Worm (Caenorhabditis elegans): ENCODE results near the gene sru-44.
"Not testable (repeated sequence)": the region's sequence is repeated elsewhere in the genome, so short reads cannot be mapped to it uniquely, and the experiment has no call there.

Gene sru-44

DNA sequence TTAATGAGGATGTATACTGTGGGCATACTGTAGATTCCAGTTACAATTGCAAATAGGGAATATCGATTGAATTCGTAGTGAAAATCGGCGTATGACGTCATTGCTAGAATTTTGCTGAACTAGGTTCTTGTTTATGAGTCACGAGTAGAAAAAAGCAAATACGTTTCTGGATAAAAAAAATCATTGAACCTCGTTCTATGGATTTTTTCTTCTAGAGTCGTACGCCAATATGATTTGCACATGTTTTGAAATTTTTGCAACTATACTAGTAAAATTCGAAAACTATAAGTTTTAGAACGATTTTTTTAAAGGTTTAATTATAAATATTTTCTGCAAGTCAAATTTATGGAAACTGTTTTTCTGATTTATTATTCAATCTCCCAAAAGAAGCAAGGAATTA lies at the start of gene sru-44:
Gene sru-44 (minus strand): TSS at position 101 of the 400 bp plus-strand sequence.
- no peak for TF ChIP-seq nhr-25 (tag; optimal IDR thresholded peaks at IDR 0.05)

DNA sequence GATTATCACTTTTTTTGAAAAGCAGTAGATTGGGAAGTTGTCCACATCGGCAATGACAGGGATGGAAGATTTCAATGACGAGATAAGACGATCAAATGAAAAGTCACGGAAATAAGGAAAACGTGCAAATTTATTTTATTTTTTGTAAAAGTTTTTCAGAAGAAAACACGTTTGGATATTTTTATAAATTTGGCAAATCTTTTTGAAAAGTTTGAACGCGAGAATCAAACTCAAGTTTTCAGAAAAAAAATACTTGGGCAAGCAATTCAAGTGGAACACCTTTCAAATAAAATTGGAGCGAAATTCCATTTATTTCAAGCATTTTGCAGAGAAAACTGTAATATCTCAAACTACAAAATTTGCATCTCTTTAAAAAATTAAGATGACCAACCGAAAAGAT lies 47.4 kb upstream of the sru-44 start, which contains the start of gene F36D3.5:
Gene F36D3.5 (minus strand): TSS at position 101 of the 400 bp plus-strand sequence.
- not testable (repeated sequence) for TF ChIP-seq nhr-25 (tag; optimal IDR thresholded peaks at IDR 0.05); crh-2 (tag; optimal IDR thresholded peaks at IDR 0.05); unc-62 (GFP tag; optimal IDR thresholded peaks at IDR 0.05)

DNA sequence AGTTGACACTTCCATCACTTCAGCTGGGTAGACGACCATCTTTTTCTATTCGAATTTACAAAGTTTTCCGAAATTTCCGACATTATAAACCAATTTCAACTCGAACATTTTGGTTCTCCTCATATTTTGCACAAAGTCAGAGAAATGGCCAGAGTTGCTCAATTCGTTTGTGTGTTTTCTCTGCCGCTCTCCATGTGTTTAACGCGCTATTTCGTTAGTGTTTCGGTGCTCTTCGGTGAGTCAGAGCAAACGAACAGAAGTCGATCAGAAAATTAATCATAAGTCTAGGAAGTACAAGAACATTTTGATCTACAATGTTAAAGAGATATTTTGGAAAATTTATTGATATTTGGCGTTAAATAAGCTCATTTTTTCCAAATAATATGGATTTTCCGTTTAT lies 40.9 kb upstream of the sru-44 start, which contains the start of gene srr-3:
Gene srr-3 (minus strand): TSS at position 101 of the 400 bp plus-strand sequence.
- peak; percentile 25 for TF ChIP-seq fos-1 (tag; optimal IDR thresholded peaks at IDR 0.05)
- TF ChIP-seq lin-13 (GFP tag; optimal IDR thresholded peaks at IDR 0.05), result no peak

DNA sequence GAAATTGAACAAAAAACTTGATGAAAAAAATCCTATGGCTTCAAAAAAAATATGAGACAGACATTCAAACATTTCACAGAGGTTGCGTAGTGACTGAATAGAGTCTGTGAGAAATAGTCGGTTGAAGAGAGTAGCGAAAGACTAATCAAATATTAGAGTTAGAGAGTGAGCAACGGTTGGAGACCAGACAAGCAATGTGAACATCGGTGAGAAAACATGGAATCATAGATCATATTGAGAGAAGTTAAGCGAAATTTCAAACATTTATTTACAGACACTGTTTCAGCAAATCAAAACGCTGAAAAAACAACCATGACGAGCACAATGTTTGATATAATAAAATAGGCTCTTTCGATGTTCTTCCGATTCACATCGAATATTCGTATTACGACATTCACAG lies 38.9 kb upstream of the sru-44 start:
- TF ChIP-seq fos-1 (tag; optimal IDR thresholded peaks at IDR 0.05), result no peak
- no peak for TF ChIP-seq ceh-16 (tag; optimal IDR thresholded peaks at IDR 0.05)
- TF ChIP-seq ama-1 (optimal IDR thresholded peaks at IDR 0.05), result no peak
- TF ChIP-seq sma-9 (GFP tag; optimal IDR thresholded peaks at IDR 0.05), result peak; percentile 25
- TF ChIP-seq sma-9 (tag; optimal IDR thresholded peaks at IDR 0.05), result no peak

DNA sequence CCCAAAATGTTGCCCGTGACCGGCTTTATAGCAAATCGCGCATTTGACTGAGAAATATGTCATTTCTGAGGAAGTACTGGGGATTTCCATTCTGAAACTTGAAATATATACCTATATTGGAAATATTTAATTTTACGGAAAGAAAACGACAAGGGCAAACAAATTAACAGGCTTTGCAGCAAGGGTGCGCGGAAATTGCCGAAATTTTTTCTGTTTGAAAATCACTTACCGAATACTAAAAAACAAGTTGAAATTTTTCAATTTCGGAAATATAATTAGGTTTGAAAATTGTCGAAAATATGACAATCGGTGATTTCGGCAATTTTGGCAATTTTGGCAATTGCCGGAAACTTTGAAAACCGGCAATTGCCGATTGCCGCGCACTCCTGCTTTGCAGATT lies 38.1 kb upstream of the sru-44 start, which contains the start of gene nhr-54:
Gene nhr-54 (minus strand): TSS at position 101 of the 400 bp plus-strand sequence.
- TF ChIP-seq F13H6.1 (tag; optimal IDR thresholded peaks at IDR 0.05) (no peak), alr-1 (tag; optimal IDR thresholded peaks at IDR 0.05) (no peak), ceh-16 (tag; optimal IDR thresholded peaks at IDR 0.05) (no peak), nhr-25 (tag; optimal IDR thresholded peaks at IDR 0.05) (no peak), nhr-12 (tag; optimal IDR thresholded peaks at IDR 0.05) (no peak), nhr-129 (tag; optimal IDR thresholded peaks at IDR 0.05) (no peak), ceh-82 (tag; optimal IDR thresholded peaks at IDR 0.05) (no peak), lin-11 (tag; optimal IDR thresholded peaks at IDR 0.05) (no peak), zag-1 (tag; optimal IDR thresholded peaks at IDR 0.05) (no peak)

DNA sequence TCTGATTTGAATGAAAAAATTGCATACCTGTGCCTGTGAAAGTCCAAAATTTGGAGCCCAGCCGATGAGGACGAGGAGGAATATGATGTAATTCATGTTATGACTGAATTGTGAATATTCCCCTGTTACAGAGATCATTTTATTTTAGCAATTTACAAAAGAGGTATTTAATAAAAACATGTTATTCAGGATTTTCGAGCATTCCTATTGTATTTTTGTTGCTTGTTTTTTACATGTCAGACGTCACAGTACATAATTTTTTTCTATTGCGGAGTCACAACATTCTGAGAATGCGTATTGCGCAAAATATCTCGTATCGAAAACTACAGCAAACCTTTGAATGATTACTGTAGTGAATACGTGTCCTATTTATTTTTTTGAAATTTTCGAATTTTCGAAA lies 35.4 kb upstream of the sru-44 start, which contains the start of gene F36D3.14:
Gene F36D3.14 (minus strand): TSS at position 101 of the 400 bp plus-strand sequence.
- TF ChIP-seq gmeb-1 (tag; optimal IDR thresholded peaks at IDR 0.05), result no peak
- TF ChIP-seq sem-4 (tag; optimal IDR thresholded peaks at IDR 0.05), result no peak
- TF ChIP-seq mab-5 (tag; optimal IDR thresholded peaks at IDR 0.05), result no peak
- no peak for TF ChIP-seq peb-1 (tag; optimal IDR thresholded peaks at IDR 0.05)
- TF ChIP-seq elt-3 (tag; optimal IDR thresholded peaks at IDR 0.05), result no peak
- no peak for TF ChIP-seq sma-9 (GFP tag; optimal IDR thresholded peaks at IDR 0.05)
- no peak for TF ChIP-seq sma-9 (tag; optimal IDR thresholded peaks at IDR 0.05)
- no peak for TF ChIP-seq crh-2 (tag; optimal IDR thresholded peaks at IDR 0.05)
- no peak for TF ChIP-seq alr-1 (tag; optimal IDR thresholded peaks at IDR 0.05)
- no peak for TF ChIP-seq sma-3 (GFP tag; optimal IDR thresholded peaks at IDR 0.05)
- TF ChIP-seq nhr-10 (tag; optimal IDR thresholded peaks at IDR 0.05), result no peak
- no peak for TF ChIP-seq dmd-4 (tag; optimal IDR thresholded peaks at IDR 0.05)
- no peak for TF ChIP-seq ceh-16 (tag; optimal IDR thresholded peaks at IDR 0.05)
- TF ChIP-seq mbf-1 (tag; optimal IDR thresholded peaks at IDR 0.05), result no peak
- no peak for TF ChIP-seq lin-11 (tag; optimal IDR thresholded peaks at IDR 0.05)

DNA sequence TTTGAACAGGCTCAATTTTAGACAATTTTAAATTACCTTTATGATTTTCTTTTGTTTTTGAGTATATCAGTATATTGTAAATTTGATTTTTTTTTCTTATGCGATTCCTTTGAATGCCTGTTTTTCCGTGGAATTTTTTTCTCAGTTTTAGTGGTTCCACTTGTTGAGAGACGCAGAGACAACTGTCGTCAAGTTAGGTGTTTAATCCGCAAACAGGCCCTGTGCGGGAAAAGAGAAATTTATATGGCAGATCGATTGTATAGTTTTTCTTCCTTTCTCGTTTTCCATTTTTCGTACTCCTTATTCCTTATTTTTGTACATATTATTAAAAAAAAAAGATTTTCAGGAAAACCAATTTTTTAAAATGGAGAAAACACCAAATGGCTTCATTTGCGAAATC lies 31.3 kb upstream of the sru-44 start, which contains the start of gene F36D3.1:
Gene F36D3.1 (plus strand): TSS at position 347 of the 400 bp plus-strand sequence.
- TF ChIP-seq gmeb-1 (tag; optimal IDR thresholded peaks at IDR 0.05) (peak; percentile 80), unc-55 (GFP tag; optimal IDR thresholded peaks at IDR 0.05) (peak; percentile 65), mab-5 (tag; optimal IDR thresholded peaks at IDR 0.05) (no peak), snpc-4 (tag; optimal IDR thresholded peaks at IDR 0.05) (peak; percentile 67), sem-4 (tag; optimal IDR thresholded peaks at IDR 0.05) (peak; percentile 23), fos-1 (tag; optimal IDR thresholded peaks at IDR 0.05) (peak; percentile 15), nhr-129 (tag; optimal IDR thresholded peaks at IDR 0.05) (peak; percentile 53), lsy-2 (tag; optimal IDR thresholded peaks at IDR 0.05) (peak; percentile 29 to 73), peb-1 (tag; optimal IDR thresholded peaks at IDR 0.05) (no peak), C34F6.9 (tag; optimal IDR thresholded peaks at IDR 0.05) (peak; percentile 43), skn-1 (tag; optimal IDR thresholded peaks at IDR 0.05) (no peak), lin-13 (GFP tag; optimal IDR thresholded peaks at IDR 0.05) (peak; percentile 56), crh-2 (tag; optimal IDR thresholded peaks at IDR 0.05) (peak; percentile 34)
